Worm (Caenorhabditis elegans) whole organism, midembryonic: Measurements from ENCODE around the gene atgl-1.

Source experiments
- T22C8.4 ChIP-seq: fragments of 200-800 bp; sonication (Bioruptor generic); IDR thresholded peaks from 2 replicates; pipeline ENCODE4 v1.3.6; 2022; ENCODE audit warnings: missing genetic modification characterization, missing compliant biosample characterization
- cog-1 ChIP-seq: sonication (generic microtip); optimal IDR thresholded peaks from 2 replicates; lab custom pipeline; 2016; ENCODE audit warnings: missing genetic modification characterization, missing compliant biosample characterization
- flt-1 ChIP-seq: fragments of 200-800 bp; sonication (Bioruptor generic); IDR thresholded peaks from 2 replicates; pipeline ENCODE4 v1.3.6; 2022; ENCODE audit warnings: missing genetic modification characterization, missing compliant biosample characterization
- klf-2 ChIP-seq: fragments of 200-800 bp; sonication (Bioruptor generic); conservative IDR thresholded peaks from 2 replicates; pipeline ENCODE4 v1.3.6; 2022; ENCODE audit warnings: missing genetic modification reagents, missing genetic modification characterization, missing compliant biosample characterization
- med-1 ChIP-seq: sonication (generic microtip); optimal IDR thresholded peaks from 2 replicates; lab custom pipeline; 2017; ENCODE audit warnings: missing genetic modification characterization, mild to moderate bottlenecking, missing compliant biosample characterization, antibody characterized with exemption, missing genetic modification reagents; ENCODE audit not compliant: insufficient read depth
- ref-1 ChIP-seq: fragments of 200-800 bp; sonication (Bioruptor generic); conservative IDR thresholded peaks from 2 replicates; pipeline ENCODE4 v1.3.6; 2022; ENCODE audit warnings: missing genetic modification reagents, missing genetic modification characterization, missing compliant biosample characterization
- ztf-29 ChIP-seq: fragments of 200-800 bp; sonication (Bioruptor generic); IDR thresholded peaks from 2 replicates; pipeline ENCODE4 v1.3.6; 2022; ENCODE audit warnings: missing genetic modification reagents, missing genetic modification characterization, missing compliant biosample characterization

- TF ChIP-seq klf-2 (GFP tag; lab: Robert Waterston, UW), result no peak
- TF ChIP-seq flt-1 (GFP tag; lab: Robert Waterston, UW), result no peak
- TF ChIP-seq ztf-29, result no peak
- TF ChIP-seq med-1 (GFP tag; lab: Kevin White, UChicago), result no peak
- no peak for TF ChIP-seq ref-1 (GFP tag; lab: Robert Waterston, UW)
- TF ChIP-seq T22C8.4 (GFP tag; lab: Robert Waterston, UW), result no peak
- TF ChIP-seq cog-1 (tag; lab: Kevin White, UChicago), result no peak
These were observed 7.9 kb upstream of the atgl-1 start, which contains the start of gene C05D11.8 for ce11 chrIII:6427205-6427604.
